Fruit fly (Drosophila melanogaster) whole organism, embryonic: ENCODE data around the gene CG5446.

Source experiments
- Abd-B ChIP-seq: fragments of 200-800 bp; sonication (Bioruptor generic); optimal IDR thresholded peaks from 2 replicates; lab custom pipeline; 2018; ENCODE audit warnings: missing biosample characterization, mild to moderate bottlenecking, missing genetic modification characterization, moderate library complexity
- BtbVII ChIP-seq: fragments of 200-800 bp; sonication (Bioruptor generic); optimal IDR thresholded peaks from 3 replicates; lab custom pipeline; 2017; ENCODE audit warnings: missing biosample characterization, mild to moderate bottlenecking, missing genetic modification characterization
- CG11085 ChIP-seq: fragments of 200-800 bp; sonication (Bioruptor generic); IDR thresholded peaks from 2 replicates; pipeline ENCODE4 v1.3.6; 2022; ENCODE audit warnings: missing biosample characterization, missing genetic modification characterization
- CG12391 ChIP-seq: fragments of 200-800 bp; sonication (Bioruptor generic); optimal IDR thresholded peaks from 3 replicates; lab custom pipeline; 2018; ENCODE audit warnings: missing biosample characterization, mild to moderate bottlenecking, missing genetic modification characterization, moderate library complexity
- CG13296 ChIP-seq: fragments of 200-800 bp; sonication (Bioruptor generic); optimal IDR thresholded peaks from 3 replicates; lab custom pipeline; 2018; ENCODE audit warnings: missing biosample characterization, mild to moderate bottlenecking, missing genetic modification characterization
- CG1647 ChIP-seq: fragments of 200-800 bp; sonication (Bioruptor generic); optimal IDR thresholded peaks from 3 replicates; lab custom pipeline; 2016; ENCODE audit warnings: missing biosample characterization, missing genetic modification characterization
- CG16863 ChIP-seq: fragments of 200-800 bp; sonication (Bioruptor generic); optimal IDR thresholded peaks from 3 replicates; lab custom pipeline; 2016; ENCODE audit warnings: missing biosample characterization, missing genetic modification characterization
- CG17612 ChIP-seq: fragments of 200-800 bp; sonication (Bioruptor generic); IDR thresholded peaks from 2 replicates; pipeline ENCODE4 v1.3.6; 2022; ENCODE audit warnings: missing biosample characterization, missing genetic modification characterization
- CG18599 ChIP-seq: fragments of 200-800 bp; sonication (Bioruptor generic); optimal IDR thresholded peaks from 3 replicates; lab custom pipeline; 2017; ENCODE audit warnings: missing biosample characterization, missing genetic modification characterization, mild to moderate bottlenecking, moderate library complexity, missing genetic modification reagents
- CG2202 ChIP-seq: fragments of 200-800 bp; sonication (Bioruptor generic); optimal IDR thresholded peaks from 2 replicates; lab custom pipeline; 2018; ENCODE audit warnings: missing biosample characterization, mild to moderate bottlenecking, missing genetic modification characterization
- CG2889 ChIP-seq: fragments of 200-800 bp; sonication (Bioruptor generic); IDR thresholded peaks from 3 replicates; pipeline ENCODE4 v1.3.6; 2022; ENCODE audit warnings: missing biosample characterization, missing genetic modification characterization
- CG31365 ChIP-seq: fragments of 200-800 bp; sonication (Bioruptor generic); optimal IDR thresholded peaks from 2 replicates; lab custom pipeline; 2018; ENCODE audit warnings: missing biosample characterization, mild to moderate bottlenecking, missing genetic modification characterization
- CG32772 ChIP-seq: fragments of 200-800 bp; sonication (Bioruptor generic); IDR thresholded peaks from 2 replicates; pipeline ENCODE4 v1.3.6; 2022; ENCODE audit warnings: missing biosample characterization, missing genetic modification characterization
- CG34376 ChIP-seq: fragments of 200-800 bp; sonication (Bioruptor generic); optimal IDR thresholded peaks from 2 replicates; lab custom pipeline; 2018; ENCODE audit warnings: missing biosample characterization, mild to moderate bottlenecking, missing genetic modification characterization
- CG4617 ChIP-seq: fragments of 200-800 bp; sonication (Bioruptor generic); optimal IDR thresholded peaks from 3 replicates; lab custom pipeline; 2016; ENCODE audit warnings: missing biosample characterization, missing genetic modification characterization, borderline replicate concordance
- CG6254 ChIP-seq: fragments of 200-800 bp; sonication (Bioruptor generic); optimal IDR thresholded peaks from 3 replicates; lab custom pipeline; 2017; ENCODE audit warnings: mild to moderate bottlenecking, missing biosample characterization, missing genetic modification reagents, missing genetic modification characterization
- CG7372 ChIP-seq: fragments of 200-800 bp; sonication (Bioruptor generic); IDR thresholded peaks from 2 replicates; pipeline ENCODE4 v1.3.6; 2022; ENCODE audit warnings: missing biosample characterization, missing genetic modification characterization
- CG7786 ChIP-seq: fragments of 200-800 bp; sonication (Bioruptor generic); optimal IDR thresholded peaks from 2 replicates; lab custom pipeline; 2016; ENCODE audit warnings: missing biosample characterization, missing genetic modification characterization
- CG8089 ChIP-seq: fragments of 200-800 bp; sonication (Bioruptor generic); optimal IDR thresholded peaks from 3 replicates; lab custom pipeline; 2016; ENCODE audit warnings: missing biosample characterization, missing genetic modification characterization
- CG8924 ChIP-seq: fragments of 200-800 bp; optimal IDR thresholded peaks from 3 replicates; lab custom pipeline; 2019; ENCODE audit warnings: missing biosample characterization, mild to moderate bottlenecking, missing genetic modification characterization, moderate library complexity
- CG9932 ChIP-seq: fragments of 200-800 bp; sonication (Bioruptor generic); IDR thresholded peaks from 2 replicates; pipeline ENCODE4 v1.3.6; 2022; ENCODE audit warnings: missing biosample characterization, missing genetic modification characterization
- D ChIP-seq, 2 experiments: fragments of 200-800 bp in 1 of 2; fragments of >200 bp in 1 of 2; sonication (Bioruptor generic) in 1 of 2; optimal IDR thresholded peaks; 2 replicates in 1 of 2; 3 replicates in 1 of 2; lab custom pipeline; 2017; ENCODE audit warnings: mild to moderate bottlenecking in 1 of 2, missing biosample characterization in 1 of 2, missing genetic modification characterization in 1 of 2, missing genetic modification reagents in 1 of 2
- D19B ChIP-seq: fragments of 200-800 bp; sonication (Bioruptor generic); optimal IDR thresholded peaks from 2 replicates; lab custom pipeline; 2017; ENCODE audit warnings: missing biosample characterization, mild to moderate bottlenecking, missing genetic modification characterization
- Eip74EF ChIP-seq, 2 experiments: fragments of 200-800 bp in 1 of 2; fragments of >200 bp in 1 of 2; sonication (Bioruptor generic) in 1 of 2; optimal IDR thresholded peaks; 2 replicates each; lab custom pipeline; 2017 to 2019; ENCODE audit warnings: missing biosample characterization in 2 of 2, missing genetic modification characterization in 2 of 2, mild to moderate bottlenecking in 1 of 2, moderate library complexity in 1 of 2
- Hey ChIP-seq: fragments of 200-800 bp; sonication (Bioruptor generic); optimal IDR thresholded peaks from 3 replicates; lab custom pipeline; 2018; ENCODE audit warnings: missing biosample characterization, mild to moderate bottlenecking, missing genetic modification characterization
- Hmx ChIP-seq: fragments of 200-800 bp; sonication (Bioruptor generic); optimal IDR thresholded peaks from 2 replicates; lab custom pipeline; 2016; ENCODE audit warnings: missing biosample characterization, missing genetic modification characterization
- MESR4 ChIP-seq: fragments of 200-800 bp; sonication (Bioruptor generic); optimal IDR thresholded peaks from 2 replicates; lab custom pipeline; 2018; ENCODE audit warnings: missing biosample characterization, mild to moderate bottlenecking, missing genetic modification characterization, moderate library complexity
- NFAT ChIP-seq: fragments of 200-800 bp; sonication (Bioruptor generic); IDR thresholded peaks from 2 replicates; pipeline ENCODE4 v1.3.6; 2022; ENCODE audit warnings: missing biosample characterization, missing genetic modification characterization
- Nf-YA ChIP-seq: fragments of 200-800 bp; sonication (Bioruptor generic); IDR thresholded peaks from 2 replicates; pipeline ENCODE4 v1.3.6; 2022; ENCODE audit warnings: missing biosample characterization, missing genetic modification characterization
- Nf-YC ChIP-seq: fragments of 200-800 bp; optimal IDR thresholded peaks from 3 replicates; lab custom pipeline; 2019; ENCODE audit warnings: missing biosample characterization, mild to moderate bottlenecking, missing genetic modification characterization, moderate library complexity
- Opbp ChIP-seq: fragments of 200-800 bp; sonication (Bioruptor generic); IDR thresholded peaks from 3 replicates; pipeline ENCODE4 v1.3.6; 2022; ENCODE audit warnings: missing biosample characterization, missing genetic modification characterization; ENCODE audit not compliant: partially characterized antibody
- Sox100B ChIP-seq: fragments of 200-800 bp; sonication (Bioruptor generic); optimal IDR thresholded peaks from 3 replicates; lab custom pipeline; 2018; ENCODE audit warnings: missing biosample characterization, mild to moderate bottlenecking, missing genetic modification characterization
- TFAM ChIP-seq: fragments of 200-800 bp; sonication (Bioruptor generic); optimal IDR thresholded peaks from 2 replicates; lab custom pipeline; 2017; ENCODE audit warnings: missing biosample characterization, missing genetic modification characterization, inconsistent platforms
- ash1 ChIP-seq: fragments of 200-800 bp; sonication (Bioruptor generic); optimal IDR thresholded peaks from 2 replicates; lab custom pipeline; 2018; ENCODE audit warnings: missing biosample characterization, mild to moderate bottlenecking, missing genetic modification characterization
- bsh ChIP-seq, 2 experiments: fragments of 200-800 bp; sonication (Bioruptor generic); optimal IDR thresholded peaks; 2 replicates each; lab custom pipeline; 2017 to 2018; ENCODE audit warnings: mild to moderate bottlenecking in 2 of 2, missing biosample characterization in 2 of 2, missing genetic modification characterization in 2 of 2, moderate library complexity in 1 of 2
- dmrt11E ChIP-seq: fragments of 200-800 bp; sonication (Bioruptor generic); optimal IDR thresholded peaks from 3 replicates; lab custom pipeline; 2018; ENCODE audit warnings: missing biosample characterization, mild to moderate bottlenecking, missing genetic modification characterization, moderate library complexity
- dysf ChIP-seq: fragments of 200-800 bp; sonication (Bioruptor generic); IDR thresholded peaks from 3 replicates; pipeline ENCODE4 v1.3.6; 2022; ENCODE audit warnings: missing biosample characterization, missing genetic modification characterization
- exex ChIP-seq: fragments of 200-800 bp; sonication (Bioruptor generic); optimal IDR thresholded peaks from 4 replicates; lab custom pipeline; 2018; ENCODE audit warnings: missing biosample characterization, mild to moderate bottlenecking, missing genetic modification characterization, moderate library complexity
- ftz-f1 ChIP-seq: fragments of 200-800 bp; sonication (Bioruptor generic); optimal IDR thresholded peaks from 2 replicates; lab custom pipeline; 2016; ENCODE audit warnings: missing biosample characterization, missing genetic modification characterization
- jumu ChIP-seq: fragments of 200-800 bp; sonication (Bioruptor generic); optimal IDR thresholded peaks from 3 replicates; lab custom pipeline; 2016; ENCODE audit warnings: missing biosample characterization, missing genetic modification characterization
- kni ChIP-seq: fragments of 200-800 bp; sonication (Bioruptor generic); optimal IDR thresholded peaks from 3 replicates; lab custom pipeline; 2017; ENCODE audit warnings: mild to moderate bottlenecking, missing biosample characterization, missing genetic modification reagents, missing genetic modification characterization
- lilli ChIP-seq: fragments of 200-800 bp; sonication (Bioruptor generic); optimal IDR thresholded peaks from 3 replicates; lab custom pipeline; 2016; ENCODE audit warnings: missing biosample characterization, missing genetic modification characterization
- mirr ChIP-seq: fragments of 200-800 bp; sonication (Bioruptor generic); optimal IDR thresholded peaks from 3 replicates; lab custom pipeline; 2018; ENCODE audit warnings: missing biosample characterization, mild to moderate bottlenecking, missing genetic modification characterization
- nom ChIP-seq: fragments of 200-800 bp; sonication (Bioruptor generic); optimal IDR thresholded peaks from 2 replicates; lab custom pipeline; 2017; ENCODE audit warnings: missing biosample characterization, missing genetic modification characterization, mild to moderate bottlenecking, moderate library complexity, missing genetic modification reagents
- peb ChIP-seq: fragments of 200-800 bp; sonication (Bioruptor generic); IDR thresholded peaks from 2 replicates; pipeline ENCODE4 v1.3.6; 2022; ENCODE audit warnings: missing biosample characterization, missing genetic modification characterization
- rib ChIP-seq: fragments of 200-800 bp; sonication (Bioruptor generic); IDR thresholded peaks from 2 replicates; pipeline ENCODE4 v1.3.6; 2022; ENCODE audit warnings: missing biosample characterization, missing genetic modification characterization
- sens ChIP-seq: fragments of 200-800 bp; sonication (Bioruptor generic); peaks from one replicate; lab custom pipeline; 2016; ENCODE audit warnings: missing biosample characterization, missing genetic modification characterization
- sna ChIP-seq: fragments of 200-800 bp; sonication (Bioruptor generic); IDR thresholded peaks from 2 replicates; pipeline ENCODE4 v1.3.6; 2022; ENCODE audit warnings: missing biosample characterization, missing genetic modification characterization; ENCODE audit not compliant: partially characterized antibody
- stc ChIP-seq: fragments of 200-800 bp; sonication (Bioruptor generic); IDR thresholded peaks from 2 replicates; pipeline ENCODE4 v1.3.6; 2022; ENCODE audit warnings: missing biosample characterization, missing genetic modification characterization
- trem ChIP-seq: fragments of 200-800 bp; optimal IDR thresholded peaks from 3 replicates; lab custom pipeline; 2019; ENCODE audit warnings: missing biosample characterization, mild to moderate bottlenecking, missing genetic modification characterization, moderate library complexity

Gene CG5446

dm6 chr2L:12464065-12464464, 36.6 kb upstream of the CG5446 start (continued):
- TF ChIP-seq D19B (GFP tag; lab: Kevin White, UChicago) (peak; percentile 35), CG12391 (tag; lab: Kevin White, UChicago) (no peak), CG13296 (GFP tag; lab: Kevin White, UChicago) (no peak), CG8089 (GFP tag; lab: Kevin White, UChicago) (no peak), CG18599 (GFP tag; lab: Kevin White, UChicago) (peak; percentile 13), ash1 (GFP tag; lab: Kevin White, UChicago) (peak; percentile 14), exex (tag; lab: Kevin White, UChicago) (peak; percentile 73), CG9932 (GFP tag; lab: Robert Waterston, UW) (peak; percentile 31; the same call in 1 of the 2 replicates), MESR4 (GFP tag; lab: Kevin White, UChicago) (no peak), Opbp (no peak), sna (GFP tag; lab: Robert Waterston, UW) (no peak), BtbVII (GFP tag; lab: Kevin White, UChicago) (peak; percentile 11), jumu (GFP tag; lab: Kevin White, UChicago) (no peak), CG1647 (GFP tag; lab: Kevin White, UChicago) (no peak), dysf (GFP tag; lab: Robert Waterston, UW) (0 out of 3 replicates have a peak, but pooled peaks have one; percentile 24), CG17612 (GFP tag; lab: Robert Waterston, UW) (no peak), CG16863 (no peak), CG7786 (no peak), CG2202 (tag; lab: Kevin White, UChicago) (no peak), trem (no peak), CG6254 (GFP tag; lab: Kevin White, UChicago) (no peak), CG34376 (GFP tag; lab: Kevin White, UChicago) (peak; percentile 39), NFAT (GFP tag; lab: Robert Waterston, UW) (peak; percentile 76), Eip74EF (GFP tag; optimal IDR thresholded peaks at IDR 0.05; lab: Kevin White, UChicago) (no peak), Nf-YA (GFP tag; lab: Robert Waterston, UW) (no peak), CG8924 (tag; lab: Kevin White, UChicago) (no peak), Hey (tag; lab: Kevin White, UChicago) (peak; percentile 32), ftz-f1 (GFP tag; lab: Kevin White, UChicago) (no peak), peb (no peak), CG11085 (GFP tag; lab: Robert Waterston, UW) (no peak), CG7372 (no peak), Nf-YC (tag; lab: Kevin White, UChicago) (peak; percentile 2), bsh (GFP tag; optimal IDR thresholded peaks at IDR 0.05; lab: Kevin White, UChicago) (no peak), lilli (GFP tag; lab: Kevin White, UChicago) (no peak), CG32772 (GFP tag; lab: Robert Waterston, UW) (no peak), Sox100B (GFP tag; lab: Kevin White, UChicago) (no peak), sens (GFP tag; lab: Kevin White, UChicago) (no peak), TFAM (GFP tag; lab: Kevin White, UChicago) (no peak), nom (GFP tag; lab: Kevin White, UChicago) (no peak), Hmx (GFP tag; lab: Kevin White, UChicago) (no peak), D (optimal IDR thresholded peaks at IDR 0.05; lab: Kevin White, UChicago) (no peak), D (GFP tag; optimal IDR thresholded peaks at IDR 0.05; lab: Kevin White, UChicago) (no peak), mirr (GFP tag; lab: Kevin White, UChicago) (peak; percentile 55), CG31365 (no peak), rib (GFP tag; lab: Robert Waterston, UW) (peak; percentile 43; the same call in 1 of the 2 replicates), stc (GFP tag; lab: Robert Waterston, UW) (no peak), dmrt11E (tag; lab: Kevin White, UChicago) (no peak), CG2889 (GFP tag; lab: Robert Waterston, UW) (peak; percentile 55; the same call in 1 of the 3 replicates), kni (GFP tag; lab: Kevin White, UChicago) (no peak), Abd-B (GFP tag; lab: Kevin White, UChicago) (no peak), CG4617 (no peak)
